Fruit fly (Drosophila melanogaster): ENCODE results near the gene CG3285.

dm6 chr2L:3330628-3331027, at the start of gene CG3285:
- TF ChIP-seq CG8478 (optimal IDR thresholded peaks at IDR 0.05): no peak
- TF ChIP-seq CTCF (optimal IDR thresholded peaks at IDR 0.05): no peak

Data from S2 (cell line).